Worm (Caenorhabditis elegans) whole organism, L3 larva: ENCODE measurements around the gene ttr-17.

ENCODE experiments used
- ZK546.5 ChIP-seq: sonication (generic microtip); optimal IDR thresholded peaks from 2 replicates; lab custom pipeline; 2017; ENCODE audit warnings: missing biosample characterization, missing genetic modification characterization
- ama-1 ChIP-seq: fragments of 150-350 bp; optimal IDR thresholded peaks from 2 replicates; lab custom pipeline; 2018
- ceh-16 ChIP-seq: sonication (generic microtip); optimal IDR thresholded peaks from 2 replicates; lab custom pipeline; 2017; ENCODE audit warnings: missing biosample characterization, missing genetic modification characterization
- ceh-28 ChIP-seq: fragments of 150-350 bp; optimal IDR thresholded peaks from 2 replicates; lab custom pipeline; 2014; ENCODE audit warnings: missing biosample characterization, missing genetic modification reagents, missing genetic modification characterization
- ceh-82 ChIP-seq: fragments of 150-350 bp; optimal IDR thresholded peaks from 2 replicates; lab custom pipeline; 2014; ENCODE audit warnings: missing biosample characterization, missing genetic modification characterization
- daf-12 ChIP-seq: fragments of 150-350 bp; optimal IDR thresholded peaks from 2 replicates; lab custom pipeline; 2014; ENCODE audit warnings: missing biosample characterization, missing genetic modification reagents, missing genetic modification characterization
- egl-27 ChIP-seq: sonication (generic microtip); optimal IDR thresholded peaks from 4 replicates; lab custom pipeline; 2017; ENCODE audit warnings: missing biosample characterization, missing genetic modification reagents, missing genetic modification characterization
- egl-5 ChIP-seq: fragments of 150-350 bp; optimal IDR thresholded peaks from 2 replicates; lab custom pipeline; 2017; ENCODE audit warnings: missing biosample characterization, missing genetic modification reagents, missing genetic modification characterization, inconsistent platforms
- elt-1 ChIP-seq: fragments of 150-350 bp; optimal IDR thresholded peaks from 2 replicates; lab custom pipeline; 2014; ENCODE audit warnings: missing biosample characterization, missing genetic modification characterization
- elt-2 ChIP-seq: sonication (generic microtip); optimal IDR thresholded peaks from 2 replicates; lab custom pipeline; 2016; ENCODE audit warnings: missing genetic modification reagents, mild to moderate bottlenecking, missing genetic modification characterization, missing compliant biosample characterization
- elt-3 ChIP-seq, 3 experiments: fragments of 150-350 bp in 1 of 3; sonication (generic microtip) in 2 of 3; optimal IDR thresholded peaks; 2 replicates in 2 of 3; 4 replicates in 1 of 3; lab custom pipeline; 2014 to 2017; ENCODE audit warnings: missing biosample characterization in 3 of 3, missing genetic modification characterization in 3 of 3
- fkh-10 ChIP-seq: sonication (generic microtip); optimal IDR thresholded peaks from 2 replicates; lab custom pipeline; 2017; ENCODE audit warnings: missing biosample characterization, missing genetic modification reagents, missing genetic modification characterization
- fos-1 ChIP-seq: fragments of 150-350 bp; optimal IDR thresholded peaks from 2 replicates; lab custom pipeline; 2014; ENCODE audit warnings: missing biosample characterization, missing genetic modification characterization
- lin-39 ChIP-seq: fragments of 150-350 bp; optimal IDR thresholded peaks from 2 replicates; lab custom pipeline; 2018; ENCODE audit warnings: missing biosample characterization, missing genetic modification reagents, missing genetic modification characterization
- lsy-12 ChIP-seq: sonication (generic microtip); optimal IDR thresholded peaks from 2 replicates; lab custom pipeline; 2016; ENCODE audit warnings: mild to moderate bottlenecking, missing genetic modification characterization, missing compliant biosample characterization
- mdl-1 ChIP-seq: fragments of 150-350 bp; optimal IDR thresholded peaks from 2 replicates; lab custom pipeline; 2014; ENCODE audit warnings: missing biosample characterization, missing genetic modification characterization
- nfya-1 ChIP-seq: sonication (generic microtip); optimal IDR thresholded peaks from 2 replicates; lab custom pipeline; 2017; ENCODE audit warnings: missing genetic modification characterization, mild to moderate bottlenecking, missing compliant biosample characterization, antibody characterized with exemption, moderate library complexity; ENCODE audit not compliant: insufficient read depth
- nhr-11 ChIP-seq: fragments of 150-350 bp; optimal IDR thresholded peaks from 2 replicates; lab custom pipeline; 2014; ENCODE audit warnings: missing biosample characterization, missing genetic modification characterization
- nhr-12 ChIP-seq: fragments of 150-350 bp; optimal IDR thresholded peaks from 2 replicates; lab custom pipeline; 2014; ENCODE audit warnings: missing biosample characterization, missing genetic modification characterization
- nhr-23 ChIP-seq: fragments of 150-350 bp; optimal IDR thresholded peaks from 2 replicates; lab custom pipeline; 2014; ENCODE audit warnings: missing biosample characterization, missing genetic modification reagents, missing genetic modification characterization
- nhr-237 ChIP-seq: fragments of 150-350 bp; optimal IDR thresholded peaks from 2 replicates; lab custom pipeline; 2014; ENCODE audit warnings: missing biosample characterization, missing genetic modification characterization
- nhr-43 ChIP-seq: sonication (generic microtip); optimal IDR thresholded peaks from 2 replicates; lab custom pipeline; 2016; ENCODE audit warnings: mild to moderate bottlenecking, missing genetic modification characterization, missing compliant biosample characterization; ENCODE audit not compliant: poor library complexity, severe bottlenecking
- nhr-76 ChIP-seq: fragments of 150-350 bp; sonication (generic microtip); optimal IDR thresholded peaks from 5 replicates; lab custom pipeline; 2014; ENCODE audit warnings: missing biosample characterization, missing genetic modification characterization
- nhr-77 ChIP-seq: fragments of 150-350 bp; optimal IDR thresholded peaks from 2 replicates; lab custom pipeline; 2014; ENCODE audit warnings: missing biosample characterization, missing genetic modification characterization
- pqm-1 ChIP-seq: fragments of 150-350 bp; optimal IDR thresholded peaks from 2 replicates; lab custom pipeline; 2017; ENCODE audit warnings: missing biosample characterization, missing genetic modification characterization, inconsistent platforms
- skn-1 ChIP-seq: fragments of 150-350 bp; optimal IDR thresholded peaks from 2 replicates; lab custom pipeline; 2014; ENCODE audit warnings: missing biosample characterization, missing genetic modification characterization
- snpc-4 ChIP-seq: fragments of 150-350 bp; optimal IDR thresholded peaks from 2 replicates; lab custom pipeline; 2014; ENCODE audit warnings: missing biosample characterization, missing genetic modification characterization
- tbx-2 ChIP-seq: sonication (generic microtip); optimal IDR thresholded peaks from 2 replicates; lab custom pipeline; 2016; ENCODE audit warnings: mild to moderate bottlenecking, missing genetic modification characterization, missing compliant biosample characterization
- unc-39 ChIP-seq: sonication (generic microtip); optimal IDR thresholded peaks from 4 replicates; lab custom pipeline; 2017; ENCODE audit warnings: missing biosample characterization, missing genetic modification characterization
- unc-62 ChIP-seq: fragments of 150-350 bp; sonication (generic microtip); optimal IDR thresholded peaks from 4 replicates; lab custom pipeline; 2014; ENCODE audit warnings: missing biosample characterization, missing genetic modification reagents, missing genetic modification characterization
- ztf-11 ChIP-seq: fragments of 150-350 bp; optimal IDR thresholded peaks from 2 replicates; lab custom pipeline; 2014; ENCODE audit warnings: missing biosample characterization, missing genetic modification characterization
- ztf-4 ChIP-seq: fragments of 150-350 bp; optimal IDR thresholded peaks from 2 replicates; lab custom pipeline; 2014; ENCODE audit warnings: missing biosample characterization, missing genetic modification characterization

Gene ttr-17

DNA sequence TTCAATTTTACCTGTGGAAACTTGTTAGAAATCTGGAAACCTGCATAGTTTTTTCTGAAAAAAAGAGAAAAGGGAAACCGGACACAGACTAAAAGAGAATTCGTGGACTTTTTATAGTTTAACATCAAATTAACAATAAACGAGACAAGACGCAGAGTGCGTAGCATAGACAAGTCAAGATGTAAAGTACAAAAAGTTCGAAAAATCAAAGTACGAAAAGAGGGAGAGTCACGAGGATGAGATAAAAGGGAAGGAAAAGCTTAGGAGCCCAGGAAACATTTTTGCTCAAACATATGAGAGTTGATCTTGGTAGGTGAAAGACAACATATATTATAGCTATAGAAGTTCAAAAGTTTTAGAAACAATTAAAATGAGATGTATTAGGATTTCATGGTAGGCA, 31.0 kb upstream of the ttr-17 start, which contains the start of gene M7.12:
M7.12 (minus strand) TSS at position 188 of the 400 bp plus-strand sequence.
- no peak for TF ChIP-seq egl-5 (tag; lab: Kevin White, UChicago)
- peak; percentile 76 for TF ChIP-seq nhr-76 (tag; lab: Kevin White, UChicago)
- no peak for TF ChIP-seq fos-1 (tag; lab: Kevin White, UChicago)
- peak; percentile 37 for TF ChIP-seq pqm-1
- TF ChIP-seq nfya-1 (tag; lab: Kevin White, UChicago), result peak; percentile 7
- TF ChIP-seq ztf-4 (tag; lab: Kevin White, UChicago), result no peak
- TF ChIP-seq nhr-237 (tag; lab: Kevin White, UChicago), result no peak

DNA sequence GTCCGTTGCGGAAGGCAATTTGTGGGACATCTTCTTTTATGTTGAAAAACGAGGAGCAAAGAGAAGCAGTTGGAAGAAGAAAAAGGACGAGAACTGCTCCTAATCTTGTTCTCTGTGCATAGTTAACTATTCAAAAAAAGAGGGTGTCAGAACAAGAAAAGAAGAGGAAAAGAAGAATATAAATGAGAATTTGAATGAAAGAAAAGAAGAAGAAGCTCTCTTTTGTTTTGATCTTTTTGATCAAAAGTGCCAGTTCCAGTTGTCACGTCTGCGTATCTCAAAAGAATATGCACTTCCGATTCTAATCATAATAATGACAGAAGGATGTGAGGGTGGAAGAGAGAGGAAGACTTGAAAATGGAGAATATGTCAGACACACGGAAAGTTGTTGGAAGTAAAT, 28.1 kb upstream of the ttr-17 start, which contains the start of gene M7.8:
M7.8 (minus strand) TSS at position 112 of the 400 bp plus-strand sequence.
- TF ChIP-seq fkh-10 (GFP tag; lab: Kevin White, UChicago) (peak; percentile 76), unc-62 (no peak)

DNA sequence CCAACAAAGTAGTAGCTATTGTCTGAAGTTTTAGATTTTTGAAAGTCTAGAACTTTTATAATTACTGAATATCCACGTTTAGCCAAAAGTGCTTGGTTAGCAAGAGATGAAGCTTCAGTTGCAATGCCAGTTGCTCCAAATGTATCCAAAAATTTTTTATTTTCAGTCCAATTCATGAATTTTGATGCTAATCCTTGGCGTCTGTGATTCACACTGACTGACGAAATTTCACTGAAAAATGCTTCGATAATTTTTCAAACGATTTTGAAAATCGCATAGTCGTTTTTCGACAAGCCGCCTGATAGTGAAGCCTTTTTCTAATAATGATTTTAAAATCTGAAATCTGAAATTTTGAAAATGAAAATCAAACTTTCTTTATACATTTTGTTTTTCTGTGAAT, 27.2 kb upstream of the ttr-17 start:
- no peak for TF ChIP-seq ztf-11 (tag; lab: Kevin White, UChicago)

DNA sequence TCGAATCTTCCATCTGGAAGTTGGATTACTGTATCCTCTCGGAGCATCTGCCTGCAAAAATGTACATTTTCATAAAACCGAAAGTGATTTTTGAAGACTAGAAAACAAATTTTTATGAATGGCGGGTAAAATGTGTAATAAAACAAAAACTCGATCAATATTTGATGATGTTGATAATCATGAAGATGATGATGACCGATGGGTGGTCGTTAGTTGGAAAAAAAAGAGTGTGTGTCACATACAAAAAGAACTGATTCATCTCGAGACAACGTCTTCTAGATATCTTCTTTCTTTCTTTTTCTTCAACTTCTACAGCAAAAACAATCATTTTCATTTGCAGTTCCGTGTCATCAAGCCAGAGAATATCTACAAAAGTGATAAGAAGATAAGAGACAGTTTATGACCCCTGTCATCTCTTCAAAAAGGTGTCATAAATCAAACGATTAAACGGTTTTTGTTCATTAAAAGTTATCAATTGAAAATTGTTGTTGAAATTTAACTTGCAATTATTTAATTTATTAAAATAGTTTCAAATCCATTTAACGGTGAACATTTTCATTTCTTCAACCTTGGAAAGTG, 25.8 kb upstream of the ttr-17 start, which contains the start of gene bcc-1:
bcc-1 (minus strand) TSS at position 51 of the 579 bp plus-strand sequence.
- TF ChIP-seq nhr-43 (tag; lab: Kevin White, UChicago) (peak; percentile 0), ZK546.5 (tag; lab: Kevin White, UChicago) (no peak), unc-39 (tag; lab: Kevin White, UChicago) (no peak), ztf-11 (tag; lab: Kevin White, UChicago) (no peak), ceh-82 (tag; lab: Kevin White, UChicago) (no peak), elt-2 (tag; lab: Kevin White, UChicago) (no peak), egl-5 (tag; lab: Kevin White, UChicago) (no peak), fkh-10 (GFP tag; lab: Kevin White, UChicago) (no peak), nhr-23 (tag; lab: Kevin White, UChicago) (peak; percentile 88), elt-3 (tag; optimal IDR thresholded peaks at IDR 0.05; lab: Kevin White, UChicago) (peak in 1 of 3 experiments; percentile 57), snpc-4 (tag; lab: Kevin White, UChicago) (no peak), nhr-237 (tag; lab: Kevin White, UChicago) (no peak), nhr-11 (tag; lab: Kevin White, UChicago) (no peak), ceh-28 (peak; percentile 19), unc-62 (peak; percentile 69), nhr-12 (tag; lab: Kevin White, UChicago) (no peak), ama-1 (lab: Kevin White, UChicago) (no peak), ceh-16 (tag; lab: Kevin White, UChicago) (no peak), fos-1 (tag; lab: Kevin White, UChicago) (no peak), nhr-76 (tag; lab: Kevin White, UChicago) (no peak), tbx-2 (tag; lab: Kevin White, UChicago) (no peak), egl-27 (tag; lab: Kevin White, UChicago) (peak; percentile 1), skn-1 (tag; lab: Kevin White, UChicago) (no peak)

DNA sequence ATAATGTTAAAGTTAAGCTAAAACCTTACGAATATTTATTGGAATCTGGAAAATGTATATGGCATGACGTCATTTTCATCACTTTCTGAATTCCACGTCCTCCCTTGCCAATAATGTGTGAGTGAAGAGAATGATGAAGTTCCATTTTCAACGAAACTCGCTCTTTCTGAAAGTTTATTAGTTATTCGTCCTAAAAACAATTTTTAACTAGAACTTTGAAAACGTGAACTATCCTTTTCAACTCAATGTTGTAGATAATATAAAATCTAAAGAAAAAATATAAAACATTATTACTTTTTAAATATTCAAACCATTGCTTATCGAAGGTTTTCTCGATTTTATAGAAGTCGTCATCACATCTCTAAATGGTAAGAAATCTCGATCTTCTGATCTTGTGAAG, 22.7 kb upstream of the ttr-17 start, which contains the start of gene M7.7:
M7.7 (plus strand) TSS at position 301 of the 400 bp plus-strand sequence.
- TF ChIP-seq daf-12 (tag; lab: Kevin White, UChicago) (no peak), nhr-23 (tag; lab: Kevin White, UChicago) (no peak), egl-27 (tag; lab: Kevin White, UChicago) (no peak), snpc-4 (tag; lab: Kevin White, UChicago) (no peak), elt-3 (tag; optimal IDR thresholded peaks at IDR 0.05; lab: Kevin White, UChicago) (no peak), elt-1 (tag; lab: Kevin White, UChicago) (no peak), lsy-12 (no peak), mdl-1 (no peak), elt-2 (tag; lab: Kevin White, UChicago) (no peak), ztf-4 (tag; lab: Kevin White, UChicago) (no peak), nhr-77 (tag; lab: Kevin White, UChicago) (no peak), ZK546.5 (tag; lab: Kevin White, UChicago) (no peak), lin-39 (tag; lab: Kevin White, UChicago) (no peak)
